Fruit fly (Drosophila melanogaster): ENCODE data around the gene GAPcenA.

The GAPcenA gene

dm6 chr3L:8333574-8333973 is 12.8 kb upstream of the GAPcenA start:
- no peak for TF ChIP-seq toe (GFP tag; optimal IDR thresholded peaks at IDR 0.05)
- no peak for TF ChIP-seq CG12768 (GFP tag; optimal IDR thresholded peaks at IDR 0.05)
- TF ChIP-seq ovo (GFP tag; optimal IDR thresholded peaks at IDR 0.05): no peak
- no peak for TF ChIP-seq Clk (GFP tag; optimal IDR thresholded peaks at IDR 0.05)

- TF ChIP-seq pad (GFP tag; optimal IDR thresholded peaks at IDR 0.05) (no peak), Crg-1 (GFP tag; optimal IDR thresholded peaks at IDR 0.05) (no peak), toe (GFP tag; optimal IDR thresholded peaks at IDR 0.05) (no peak), CG14711 (tag; optimal IDR thresholded peaks at IDR 0.05) (no peak), CG7101 (tag; optimal IDR thresholded peaks at IDR 0.05) (no peak), cic (GFP tag; optimal IDR thresholded peaks at IDR 0.05) (no peak), CG7045 (GFP tag; optimal IDR thresholded peaks at IDR 0.05) (no peak), cnc (optimal IDR thresholded peaks at IDR 0.05) (no peak)
Observed at dm6 chr3L:8334338-8334737, 12.0 kb upstream of the GAPcenA start.

- TF ChIP-seq bab1 (GFP tag; optimal IDR thresholded peaks at IDR 0.05) (no peak), CG5204 (GFP tag; optimal IDR thresholded peaks at IDR 0.05) (no peak), CG7101 (tag; optimal IDR thresholded peaks at IDR 0.05) (no peak), CG33017 (tag; optimal IDR thresholded peaks at IDR 0.05) (no peak), cnc (optimal IDR thresholded peaks at IDR 0.05) (no peak), kay (GFP tag; ENCODE audit: borderline replicate concordance) (no peak), pad (GFP tag; optimal IDR thresholded peaks at IDR 0.05) (no peak), Mnt (GFP tag; optimal IDR thresholded peaks at IDR 0.05) (no peak), toe (GFP tag; optimal IDR thresholded peaks at IDR 0.05) (no peak), Hr96 (GFP tag; optimal IDR thresholded peaks at IDR 0.05) (no peak)
Observed at dm6 chr3L:8336372-8336771, 10.0 kb upstream of the GAPcenA start, which contains the start of gene Cpr66Cb. Gene Cpr66Cb, plus strand, starts transcription at chr3L:8336672.

- no peak for TF ChIP-seq Hr96 (GFP tag; optimal IDR thresholded peaks at IDR 0.05)
- peak; percentile 15 for TF ChIP-seq pad (GFP tag; optimal IDR thresholded peaks at IDR 0.05)
- TF ChIP-seq CG12768 (GFP tag; optimal IDR thresholded peaks at IDR 0.05): peak; percentile 82
- peak; percentile 48 for TF ChIP-seq CG7101 (tag; optimal IDR thresholded peaks at IDR 0.05)
- no peak for TF ChIP-seq tj (GFP tag; optimal IDR thresholded peaks at IDR 0.05)
- TF ChIP-seq Crg-1 (GFP tag; optimal IDR thresholded peaks at IDR 0.05): peak; percentile 34
- no peak for TF ChIP-seq cnc (optimal IDR thresholded peaks at IDR 0.05)
- no peak for TF ChIP-seq Clk (GFP tag; optimal IDR thresholded peaks at IDR 0.05)
- TF ChIP-seq kay (GFP tag; ENCODE audit: borderline replicate concordance): peak; percentile 76
- peak; percentile 18 for TF ChIP-seq CG11617 (GFP tag; optimal IDR thresholded peaks at IDR 0.05)
- peak; percentile 64 for TF ChIP-seq Mnt (GFP tag; optimal IDR thresholded peaks at IDR 0.05)
- TF ChIP-seq toe (GFP tag; optimal IDR thresholded peaks at IDR 0.05): peak; percentile 43
- peak; percentile 99 for TF ChIP-seq cic (GFP tag; optimal IDR thresholded peaks at IDR 0.05)
- peak; percentile 51 for TF ChIP-seq CG33017 (tag; optimal IDR thresholded peaks at IDR 0.05)
- peak; percentile 31 for TF ChIP-seq CG14711 (tag; optimal IDR thresholded peaks at IDR 0.05)
- peak; percentile 53 for TF ChIP-seq bab1 (GFP tag; optimal IDR thresholded peaks at IDR 0.05)
- peak; percentile 57 for TF ChIP-seq CG1620 (GFP tag; optimal IDR thresholded peaks at IDR 0.05)
- peak; percentile 3 for TF ChIP-seq CG5204 (GFP tag; optimal IDR thresholded peaks at IDR 0.05)
Observed at dm6 chr3L:8338921-8339320, 7.4 kb upstream of the GAPcenA start, which contains the start of gene Pex2. Gene Pex2, plus strand, starts transcription at chr3L:8339051.

- TF ChIP-seq Crg-1 (GFP tag; optimal IDR thresholded peaks at IDR 0.05) (peak; percentile 78), CG11617 (GFP tag; optimal IDR thresholded peaks at IDR 0.05) (peak; percentile 85), CG7101 (tag; optimal IDR thresholded peaks at IDR 0.05) (peak; percentile 79), CG5204 (GFP tag; optimal IDR thresholded peaks at IDR 0.05) (peak; percentile 86), toe (GFP tag; optimal IDR thresholded peaks at IDR 0.05) (peak; percentile 83), CG33017 (tag; optimal IDR thresholded peaks at IDR 0.05) (peak; percentile 38), bab1 (GFP tag; optimal IDR thresholded peaks at IDR 0.05) (peak; percentile 69), CG7045 (GFP tag; optimal IDR thresholded peaks at IDR 0.05) (peak; percentile 67), CG14711 (tag; optimal IDR thresholded peaks at IDR 0.05) (peak; percentile 56), cnc (optimal IDR thresholded peaks at IDR 0.05) (no peak), kay (GFP tag; ENCODE audit: borderline replicate concordance) (peak; percentile 59), tj (GFP tag; optimal IDR thresholded peaks at IDR 0.05) (peak; percentile 41), pad (GFP tag; optimal IDR thresholded peaks at IDR 0.05) (peak; percentile 60), cic (GFP tag; optimal IDR thresholded peaks at IDR 0.05) (peak; percentile 30), CG1620 (GFP tag; optimal IDR thresholded peaks at IDR 0.05) (peak; percentile 85), Hr96 (GFP tag; optimal IDR thresholded peaks at IDR 0.05) (peak; percentile 74), ovo (GFP tag; optimal IDR thresholded peaks at IDR 0.05) (peak; percentile 50), CG12768 (GFP tag; optimal IDR thresholded peaks at IDR 0.05) (peak; percentile 79), Clk (GFP tag; optimal IDR thresholded peaks at IDR 0.05) (no peak), Mnt (GFP tag; optimal IDR thresholded peaks at IDR 0.05) (peak; percentile 67)
Observed at dm6 chr3L:8340264-8341095, 5.9 kb upstream of the GAPcenA start, which contains the start of the genes Prim1 and CG7083. Gene Prim1, plus strand, starts transcription at chr3L:8340314. Gene CG7083, plus strand, starts transcription at chr3L:8340785.

dm6 chr3L:8345182-8345581 is 1.2 kb upstream of the GAPcenA start:
- no peak for TF ChIP-seq CG5204 (GFP tag; optimal IDR thresholded peaks at IDR 0.05)
- TF ChIP-seq tj (GFP tag; optimal IDR thresholded peaks at IDR 0.05): no peak
- TF ChIP-seq Mnt (GFP tag; optimal IDR thresholded peaks at IDR 0.05): no peak
- no peak for TF ChIP-seq ovo (GFP tag; optimal IDR thresholded peaks at IDR 0.05)
- TF ChIP-seq pad (GFP tag; optimal IDR thresholded peaks at IDR 0.05): no peak
- TF ChIP-seq kay (GFP tag; ENCODE audit: borderline replicate concordance): no peak
- TF ChIP-seq bab1 (GFP tag; optimal IDR thresholded peaks at IDR 0.05): no peak
- no peak for TF ChIP-seq CG12768 (GFP tag; optimal IDR thresholded peaks at IDR 0.05)
- no peak for TF ChIP-seq cnc (optimal IDR thresholded peaks at IDR 0.05)
- TF ChIP-seq CG7101 (tag; optimal IDR thresholded peaks at IDR 0.05): no peak
- TF ChIP-seq toe (GFP tag; optimal IDR thresholded peaks at IDR 0.05): no peak
- TF ChIP-seq cic (GFP tag; optimal IDR thresholded peaks at IDR 0.05): no peak
- no peak for TF ChIP-seq Hr96 (GFP tag; optimal IDR thresholded peaks at IDR 0.05)
- TF ChIP-seq CG14711 (tag; optimal IDR thresholded peaks at IDR 0.05): no peak
- TF ChIP-seq CG33017 (tag; optimal IDR thresholded peaks at IDR 0.05): no peak

All from whole organism, adult.